Worm (Caenorhabditis elegans): ENCODE results near the gene tag-294.

The tag-294 gene

ce11 chrX:5811997-5812562, 48.9 kb upstream of the tag-294 start (continued):
- TF ChIP-seq nfyb-1 (GFP tag; IDR thresholded peaks at IDR 0.05) (no peak), attf-5 (GFP tag; optimal IDR thresholded peaks at IDR 0.05) (peak; percentile 8), zfh-2 (GFP tag; conservative IDR thresholded peaks at IDR 0.05) (peak; percentile 93), lin-26 (GFP tag; IDR thresholded peaks at IDR 0.05) (no peak), pha-4 (tag; optimal IDR thresholded peaks at IDR 0.05) (no peak), Y56A3A.18 (GFP tag; IDR thresholded peaks at IDR 0.05) (no peak), hsf-1 (GFP tag; IDR thresholded peaks at IDR 0.05) (no peak; the same call in 1 of the 2 replicates), rec-8 (tag; optimal IDR thresholded peaks at IDR 0.05) (no peak), tlf-1 (GFP tag; optimal IDR thresholded peaks at IDR 0.05) (no peak), snpc-3.4 (tag; optimal IDR thresholded peaks at IDR 0.05) (no peak), F37B4.10 (GFP tag; IDR thresholded peaks at IDR 0.05) (0 out of 2 replicates have a peak, but pooled peaks have one; percentile 79), lin-54 (GFP tag; optimal IDR thresholded peaks at IDR 0.05) (no peak)

DNA sequence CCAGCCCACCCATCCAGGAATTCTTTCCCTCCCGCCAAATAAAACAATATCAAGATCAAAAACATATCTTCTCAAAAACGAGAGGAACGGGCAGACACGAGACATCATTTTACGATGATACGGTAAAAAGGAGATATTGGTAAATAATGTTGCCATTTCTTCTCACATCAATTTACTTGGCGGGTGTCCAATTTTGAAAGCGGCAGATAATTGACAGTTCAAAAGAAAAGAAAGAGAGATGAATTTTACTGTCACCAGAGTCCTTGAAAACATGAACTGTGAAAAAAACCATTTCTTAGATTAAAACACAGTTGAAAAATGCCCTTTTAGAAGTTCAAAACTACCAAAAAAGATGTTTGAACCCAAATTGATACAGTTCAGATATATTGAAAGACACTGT, 47.5 kb upstream of the tag-294 start:
- no peak for TF ChIP-seq F49E8.2 (tag; optimal IDR thresholded peaks at IDR 0.05; ENCODE audit: insufficient read depth)
- no peak for TF ChIP-seq nfya-2 (GFP tag; IDR thresholded peaks at IDR 0.05)
- TF ChIP-seq mel-28 (tag; optimal IDR thresholded peaks at IDR 0.05; ENCODE audit: borderline replicate concordance): no peak
- TF ChIP-seq ceh-91 (GFP tag; IDR thresholded peaks at IDR 0.05): no peak
- no peak for TF ChIP-seq ztf-18 (tag; optimal IDR thresholded peaks at IDR 0.05)
- no peak for TF ChIP-seq C06A6.2 (GFP tag; conservative IDR thresholded peaks at IDR 0.05)
- TF ChIP-seq tbp1 (GFP tag; optimal IDR thresholded peaks at IDR 0.05): no peak

- no peak for TF ChIP-seq F57A8.1 (GFP tag; optimal IDR thresholded peaks at IDR 0.05)
- TF ChIP-seq let-526 (GFP tag; IDR thresholded peaks at IDR 0.05): no peak
- no peak for TF ChIP-seq sptf-2 (GFP tag; optimal IDR thresholded peaks at IDR 0.05)
- no peak for TF ChIP-seq zim-3 (tag; optimal IDR thresholded peaks at IDR 0.05)
- no peak for TF ChIP-seq mxl-1 (tag; optimal IDR thresholded peaks at IDR 0.05)
- no peak for TF ChIP-seq athp-1 (tag; optimal IDR thresholded peaks at IDR 0.05)
- no peak for TF ChIP-seq Y67H2A.10 (GFP tag; conservative IDR thresholded peaks at IDR 0.05)
- no peak for TF ChIP-seq snpc-1.3 (tag; optimal IDR thresholded peaks at IDR 0.05; ENCODE audit: insufficient read depth)
- no peak for TF ChIP-seq sea-2 (GFP tag; IDR thresholded peaks at IDR 0.05)
- no peak for TF ChIP-seq snpc-1.1 (tag; optimal IDR thresholded peaks at IDR 0.05; ENCODE audit: insufficient read depth)
- TF ChIP-seq ets-4 (GFP tag; optimal IDR thresholded peaks at IDR 0.05): no peak
- TF ChIP-seq pbrm-1 (GFP tag; IDR thresholded peaks at IDR 0.05): no peak
Observed at ce11 chrX:5805872-5806472, 42.8 kb upstream of the tag-294 start, which contains the start of gene F13D11.3. Gene F13D11.3 (minus strand): TSS chrX:5805922.

- TF ChIP-seq sdz-38 (tag; optimal IDR thresholded peaks at IDR 0.05): no peak
- TF ChIP-seq akir-1 (GFP tag; optimal IDR thresholded peaks at IDR 0.05): no peak
- TF ChIP-seq ceh-100 (GFP tag; IDR thresholded peaks at IDR 0.05): no peak
- no peak for TF ChIP-seq madf-10 (tag; optimal IDR thresholded peaks at IDR 0.05)
Observed at ce11 chrX:5803492-5803891, 40.3 kb upstream of the tag-294 start.
